Worm (Caenorhabditis elegans): Measurements from ENCODE around the gene fbxa-156.

- TF ChIP-seq M03D4.4 (tag; optimal IDR thresholded peaks at IDR 0.05) (no peak), elt-1 (tag; optimal IDR thresholded peaks at IDR 0.05; ENCODE audit: borderline replicate concordance, insufficient read depth) (no peak)
These were observed 37.5 kb downstream of the fbxa-156 start for ce11 chrV:17859065-17859464.
